Fruit fly (Drosophila melanogaster) whole organism: ENCODE measurements around the gene CG32052.

Experiments
- psq ChIP-seq: fragments of >200 bp; optimal IDR thresholded peaks from 2 replicates; lab custom pipeline; 2017
- usp ChIP-seq: fragments of >200 bp; optimal IDR thresholded peaks from 2 replicates; lab custom pipeline; 2017; ENCODE audit warnings: missing biosample characterization, missing genetic modification characterization, mixed read lengths

DNA sequence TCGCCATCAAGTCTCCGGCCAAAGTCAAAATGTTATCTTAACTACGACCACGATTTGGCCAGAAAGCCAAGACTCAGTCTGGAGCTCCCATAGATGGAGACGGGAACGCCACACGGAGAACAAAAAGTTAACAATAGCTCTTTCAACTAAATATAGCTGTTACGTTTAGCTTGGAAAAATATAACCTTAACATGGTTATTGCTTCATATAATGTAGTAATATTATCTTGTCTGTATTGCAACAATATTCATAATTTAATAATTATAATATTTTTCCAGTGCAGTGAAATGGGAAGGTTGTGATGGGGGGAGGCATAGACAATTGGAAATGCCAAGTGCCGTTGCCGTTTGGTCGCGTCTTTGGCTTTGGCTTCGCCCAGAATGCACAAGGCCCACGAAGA is 41.5 kb upstream of the CG32052 start:
- TF ChIP-seq usp (GFP tag; lab: Kevin White, UChicago) = no peak
- no peak for TF ChIP-seq psq (lab: Kevin White, UChicago)
